Worm (Caenorhabditis elegans) whole organism, late embryonic: Measurements from ENCODE around the gene F56D6.18.

Source experiments
- F13H6.1 ChIP-seq: sonication (generic microtip); optimal IDR thresholded peaks from 2 replicates; lab custom pipeline; 2016; ENCODE audit warnings: missing genetic modification characterization, missing compliant biosample characterization
- K09A11.1 ChIP-seq: sonication (generic microtip); optimal IDR thresholded peaks from 2 replicates; lab custom pipeline; 2017; ENCODE audit warnings: antibody characterized with exemption, mild to moderate bottlenecking, missing genetic modification characterization, missing compliant biosample characterization; ENCODE audit not compliant: insufficient read depth
- ama-1 ChIP-seq: fragments of 150-350 bp; optimal IDR thresholded peaks from 2 replicates; lab custom pipeline; 2014
- ceh-45 ChIP-seq: fragments of 200-800 bp; sonication (Bioruptor generic); IDR thresholded peaks from 2 replicates; pipeline ENCODE4 v1.3.6; 2022; ENCODE audit warnings: missing genetic modification reagents, missing genetic modification characterization, missing compliant biosample characterization
- che-1 ChIP-seq: sonication (generic microtip); optimal IDR thresholded peaks from 2 replicates; lab custom pipeline; 2016; ENCODE audit warnings: mild to moderate bottlenecking, missing genetic modification characterization, missing compliant biosample characterization
- dmd-4 ChIP-seq: sonication (generic microtip); optimal IDR thresholded peaks from 2 replicates; lab custom pipeline; 2016; ENCODE audit warnings: borderline replicate concordance, missing genetic modification characterization, missing compliant biosample characterization
- elt-2 ChIP-seq: sonication (generic microtip); optimal IDR thresholded peaks from 2 replicates; lab custom pipeline; 2016; ENCODE audit warnings: missing genetic modification reagents, missing genetic modification characterization, missing compliant biosample characterization
- fkh-6 ChIP-seq: sonication (generic microtip); optimal IDR thresholded peaks from 2 replicates; lab custom pipeline; 2016; ENCODE audit warnings: missing genetic modification characterization, missing compliant biosample characterization
- hlh-8 ChIP-seq: sonication (generic microtip); optimal IDR thresholded peaks from 2 replicates; lab custom pipeline; 2016; ENCODE audit warnings: missing genotype, missing genetic modification characterization, missing compliant biosample characterization
- lim-6 ChIP-seq: sonication (generic microtip); optimal IDR thresholded peaks from 2 replicates; lab custom pipeline; 2016; ENCODE audit warnings: missing genetic modification characterization, missing compliant biosample characterization
- pqm-1 ChIP-seq: sonication (generic microtip); optimal IDR thresholded peaks from 2 replicates; lab custom pipeline; 2016; ENCODE audit warnings: missing genetic modification characterization, missing compliant biosample characterization
- unc-86 ChIP-seq: sonication (generic microtip); optimal IDR thresholded peaks from 2 replicates; lab custom pipeline; 2016; ENCODE audit warnings: missing genetic modification characterization, missing compliant biosample characterization

DNA sequence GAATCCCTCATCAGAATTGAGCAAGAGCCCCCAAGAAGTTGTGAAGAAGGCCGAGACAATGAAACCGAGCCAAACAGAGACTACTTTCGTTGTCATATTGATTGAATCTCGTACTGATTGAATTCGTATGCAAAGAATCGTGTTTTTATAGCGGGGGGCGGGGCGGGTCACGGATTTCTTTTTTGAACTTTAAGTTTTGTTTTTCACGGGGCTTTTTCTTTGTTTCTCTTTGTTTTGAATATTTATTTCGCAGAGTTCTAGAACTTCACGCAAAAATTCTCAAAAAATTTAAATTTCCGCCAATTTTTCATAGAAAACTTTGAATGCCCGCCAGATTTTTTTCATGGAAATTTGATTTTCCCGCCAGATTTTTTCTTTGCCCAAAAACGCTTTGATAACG is 44.3 kb upstream of the F56D6.18 start, which contains the start of gene clec-73:
- TF ChIP-seq elt-2 (tag; lab: Kevin White, UChicago) = no peak
- TF ChIP-seq dmd-4 (tag; lab: Kevin White, UChicago) = no peak
- no peak for TF ChIP-seq pqm-1 (tag; lab: Kevin White, UChicago)
- no peak for TF ChIP-seq unc-86
- TF ChIP-seq ama-1 (lab: Kevin White, UChicago) = no peak
- no peak for TF ChIP-seq F13H6.1 (tag; lab: Kevin White, UChicago)
- no peak for TF ChIP-seq lim-6 (tag; lab: Kevin White, UChicago)
- no peak for TF ChIP-seq fkh-6 (tag; lab: Kevin White, UChicago)
- TF ChIP-seq ceh-45 (GFP tag; lab: Robert Waterston, UW) = no peak
- no peak for TF ChIP-seq hlh-8 (tag; lab: Kevin White, UChicago)
- no peak for TF ChIP-seq K09A11.1 (tag; lab: Kevin White, UChicago)
- TF ChIP-seq che-1 (tag; lab: Kevin White, UChicago) = no peak
